Fruit fly (Drosophila melanogaster): ENCODE results near the gene CG42654.

CG42654 gene

DNA sequence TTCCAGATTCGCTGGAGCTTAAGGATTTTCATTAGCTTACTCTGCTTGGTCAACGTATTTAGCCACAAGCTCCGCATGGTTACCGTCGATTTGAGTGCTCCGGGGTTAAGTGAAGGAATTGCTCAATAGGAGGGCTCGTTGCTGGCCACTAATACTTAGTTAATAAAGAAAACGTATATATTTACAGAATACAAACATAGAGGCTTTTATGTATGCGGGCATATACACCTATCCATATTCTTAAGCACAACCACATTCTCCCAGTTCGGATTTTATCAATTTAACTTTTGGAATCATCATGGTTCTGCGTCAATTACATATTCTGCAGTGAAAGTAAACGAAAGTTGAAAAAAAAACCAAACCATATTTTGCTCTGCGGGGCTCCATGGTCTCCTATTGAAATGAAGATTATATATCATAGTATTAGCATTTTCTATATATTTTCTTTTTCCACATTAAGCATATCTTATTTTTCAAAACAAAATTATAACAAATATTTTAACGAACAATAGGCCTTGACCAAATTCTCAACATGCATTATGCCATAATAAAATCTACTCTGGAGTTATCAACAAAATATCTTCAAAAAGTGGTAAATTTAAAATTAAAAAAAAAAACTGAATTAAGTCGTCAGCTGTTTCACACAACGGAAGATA is 45.9 kb upstream of the CG42654 start, which contains the start of the genes Tom20 and Gabat (continued):
- TF ChIP-seq tna (GFP tag; IDR thresholded peaks at IDR 0.05; ENCODE audit: partially characterized antibody) = no peak
- TF ChIP-seq toy (GFP tag; IDR thresholded peaks at IDR 0.05) = no peak
- TF ChIP-seq Deaf1 (tag; optimal IDR thresholded peaks at IDR 0.05) = no peak
- peak; percentile 28 for TF ChIP-seq Fer2 (tag; optimal IDR thresholded peaks at IDR 0.05)
- TF ChIP-seq trh (GFP tag; optimal IDR thresholded peaks at IDR 0.05) = no peak
- TF ChIP-seq pan (optimal IDR thresholded peaks at IDR 0.05) = no peak
- peak in 1 of 2 experiments; percentile 42 for TF ChIP-seq pan (GFP tag; optimal IDR thresholded peaks at IDR 0.05 in 1 of 2, IDR thresholded peaks at IDR 0.05 in 1 of 2)
- TF ChIP-seq hb (GFP tag; IDR thresholded peaks at IDR 0.05; ENCODE audit: partially characterized antibody) = no peak
- TF ChIP-seq gcm (GFP tag; optimal IDR thresholded peaks at IDR 0.05) = peak; percentile 51
- TF ChIP-seq BtbVII (GFP tag; optimal IDR thresholded peaks at IDR 0.05) = peak; percentile 4
- no peak for TF ChIP-seq CG10209 (GFP tag; optimal IDR thresholded peaks at IDR 0.05)
- no peak for TF ChIP-seq jigr1 (GFP tag; IDR thresholded peaks at IDR 0.05)
- TF ChIP-seq unpg (GFP tag; optimal IDR thresholded peaks at IDR 0.05) = peak; percentile 5
- peak; percentile 38 for TF ChIP-seq CG10654 (GFP tag; optimal IDR thresholded peaks at IDR 0.05)
- peak; percentile 15 for TF ChIP-seq CG17385 (GFP tag; optimal IDR thresholded peaks at IDR 0.05)
- no peak for TF ChIP-seq CG15011 (GFP tag; optimal IDR thresholded peaks at IDR 0.05)
- peak; percentile 72 for TF ChIP-seq cg (GFP tag; optimal IDR thresholded peaks at IDR 0.05)
- TF ChIP-seq Mes4 (GFP tag; optimal IDR thresholded peaks at IDR 0.05) = no peak
- peak; percentile 48 for TF ChIP-seq row (GFP tag; IDR thresholded peaks at IDR 0.05)
- TF ChIP-seq BEAF-32 (GFP tag; optimal IDR thresholded peaks at IDR 0.05) = no peak
- TF ChIP-seq Lim3 (GFP tag; IDR thresholded peaks at IDR 0.05) = no peak
- TF ChIP-seq CG11398 (GFP tag; optimal IDR thresholded peaks at IDR 0.05) = no peak
- peak; percentile 11 for TF ChIP-seq CG13424 (tag; optimal IDR thresholded peaks at IDR 0.05)
- TF ChIP-seq danr (GFP tag; IDR thresholded peaks at IDR 0.05) = no peak
- no peak for TF ChIP-seq CG9215 (GFP tag; IDR thresholded peaks at IDR 0.05)
- TF ChIP-seq Dll (GFP tag; IDR thresholded peaks at IDR 0.05; ENCODE audit: partially characterized antibody) = no peak
- TF ChIP-seq gem (tag; optimal IDR thresholded peaks at IDR 0.05) = peak; percentile 3
- peak; percentile 8 for TF ChIP-seq CoRest (tag; optimal IDR thresholded peaks at IDR 0.05)
- TF ChIP-seq CG10462 (GFP tag; optimal IDR thresholded peaks at IDR 0.05) = no peak
- TF ChIP-seq kni (GFP tag; optimal IDR thresholded peaks at IDR 0.05) = no peak
- TF ChIP-seq kay (GFP tag; optimal IDR thresholded peaks at IDR 0.05) = no peak
- peak; percentile 8 for TF ChIP-seq CG11504 (tag; optimal IDR thresholded peaks at IDR 0.05)
- TF ChIP-seq Eip74EF (GFP tag; optimal IDR thresholded peaks at IDR 0.05) = peak in 1 of 2 experiments; percentile 3
- no peak for TF ChIP-seq br (optimal IDR thresholded peaks at IDR 0.05)
- no peak for TF ChIP-seq TFAM (GFP tag; optimal IDR thresholded peaks at IDR 0.05)
- no peak for TF ChIP-seq Ptx1 (GFP tag; IDR thresholded peaks at IDR 0.05)
- no peak for TF ChIP-seq HLH3B (GFP tag; IDR thresholded peaks at IDR 0.05)
- no peak for TF ChIP-seq pnt (GFP tag; optimal IDR thresholded peaks at IDR 0.05)
- peak; percentile 34 for TF ChIP-seq CG1603 (tag; optimal IDR thresholded peaks at IDR 0.05)
- 0 out of 2 replicates have a peak, but pooled peaks have one; percentile 18 for TF ChIP-seq Atf6 (GFP tag; IDR thresholded peaks at IDR 0.05)
- no peak for TF ChIP-seq CG17612 (GFP tag; IDR thresholded peaks at IDR 0.05)
- no peak for TF ChIP-seq luna (GFP tag; optimal IDR thresholded peaks at IDR 0.05)
- TF ChIP-seq CG11093 (GFP tag; IDR thresholded peaks at IDR 0.05) = no peak
- TF ChIP-seq D19B (GFP tag; optimal IDR thresholded peaks at IDR 0.05) = no peak
- TF ChIP-seq jumu (GFP tag; optimal IDR thresholded peaks at IDR 0.05) = no peak
- no peak for TF ChIP-seq stc (GFP tag; IDR thresholded peaks at IDR 0.05)
- no peak for TF ChIP-seq zfh1 (GFP tag; IDR thresholded peaks at IDR 0.05)
- TF ChIP-seq Mad (GFP tag; optimal IDR thresholded peaks at IDR 0.05) = no peak
- no peak for TF ChIP-seq CG7745 (tag; optimal IDR thresholded peaks at IDR 0.05)
- no peak for TF ChIP-seq Abd-B (GFP tag; optimal IDR thresholded peaks at IDR 0.05)
- no peak for TF ChIP-seq CG3838 (GFP tag; optimal IDR thresholded peaks at IDR 0.05)

Data from whole organism, embryonic.